Fruit fly (Drosophila melanogaster): Measurements from ENCODE around the gene Ssl1.

The Ssl1 gene

DNA sequence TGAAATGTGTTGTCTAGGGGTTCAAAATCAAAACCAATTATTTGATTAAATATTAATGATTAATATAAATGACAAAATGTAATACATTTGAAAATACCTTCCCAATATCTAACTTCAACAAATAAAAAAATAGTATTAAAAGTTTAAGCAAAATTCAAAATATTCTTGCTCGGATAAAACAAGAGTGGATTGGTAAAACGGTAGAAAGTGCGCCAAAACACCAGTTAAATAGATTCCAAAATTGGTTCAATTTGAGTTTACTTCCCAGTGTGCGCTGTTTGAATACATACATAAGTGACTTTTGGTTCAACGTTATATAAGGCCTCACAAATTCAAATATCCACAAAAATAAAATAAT lies 13.8 kb upstream of the Ssl1 start (continued):
- peak; percentile 76 for TF ChIP-seq vvl (GFP tag; IDR thresholded peaks at IDR 0.05)
- no peak for TF ChIP-seq Bdp1 (GFP tag; optimal IDR thresholded peaks at IDR 0.05)
- TF ChIP-seq org-1 (GFP tag; optimal IDR thresholded peaks at IDR 0.05), result peak; percentile 68
- peak; percentile 6 for TF ChIP-seq twi (tag; optimal IDR thresholded peaks at IDR 0.05)
- TF ChIP-seq E2f1 (GFP tag; IDR thresholded peaks at IDR 0.05), result peak; percentile 71
- TF ChIP-seq CG4854 (GFP tag; optimal IDR thresholded peaks at IDR 0.05), result peak; percentile 21
- no peak for TF ChIP-seq CG31388 (GFP tag; optimal IDR thresholded peaks at IDR 0.05)
- TF ChIP-seq pum (GFP tag; optimal IDR thresholded peaks at IDR 0.05), result no peak
- peak; percentile 40 for TF ChIP-seq CG16815 (GFP tag; optimal IDR thresholded peaks at IDR 0.05)
- TF ChIP-seq CG30020 (tag; optimal IDR thresholded peaks at IDR 0.05), result peak; percentile 22
- peak; percentile 53; the same call in 1 of the 2 replicates for TF ChIP-seq E2f2 (GFP tag; IDR thresholded peaks at IDR 0.05)
- no peak for TF ChIP-seq CG34224 (GFP tag; IDR thresholded peaks at IDR 0.05; ENCODE audit: partially characterized antibody)
- TF ChIP-seq rib (GFP tag; IDR thresholded peaks at IDR 0.05), result peak; percentile 43; the same call in 1 of the 2 replicates
- TF ChIP-seq CG2116 (GFP tag; optimal IDR thresholded peaks at IDR 0.05), result peak; percentile 28
- TF ChIP-seq ase (GFP tag; IDR thresholded peaks at IDR 0.05), result peak; percentile 56; the same call in 1 of the 3 replicates
- peak; percentile 77 for TF ChIP-seq Drgx (GFP tag; IDR thresholded peaks at IDR 0.05)
- TF ChIP-seq CG11398 (GFP tag; optimal IDR thresholded peaks at IDR 0.05), result no peak
- peak; percentile 27 for TF ChIP-seq slp2 (GFP tag; optimal IDR thresholded peaks at IDR 0.05)
- peak; percentile 29 for TF ChIP-seq nom (GFP tag; optimal IDR thresholded peaks at IDR 0.05)
- peak; percentile 59 for TF ChIP-seq CG14441 (GFP tag; IDR thresholded peaks at IDR 0.05)
- 0 out of 2 replicates have a peak, but pooled peaks have one; percentile 32 for TF ChIP-seq peb (GFP tag; IDR thresholded peaks at IDR 0.05)
- no peak for TF ChIP-seq Dip2 (GFP tag; IDR thresholded peaks at IDR 0.05)
- peak; percentile 51 for TF ChIP-seq CG10366 (GFP tag; IDR thresholded peaks at IDR 0.05)
- TF ChIP-seq CG17328 (GFP tag; IDR thresholded peaks at IDR 0.05), result peak; percentile 40; the same call in 1 of the 2 replicates
- TF ChIP-seq MESR4 (GFP tag; optimal IDR thresholded peaks at IDR 0.05), result no peak
- TF ChIP-seq CG4707 (GFP tag; optimal IDR thresholded peaks at IDR 0.05), result peak; percentile 30
- TF ChIP-seq CG1647 (GFP tag; optimal IDR thresholded peaks at IDR 0.05), result peak; percentile 26
- 0 out of 3 replicates have a peak, but pooled peaks have one; percentile 22 for TF ChIP-seq Optix (GFP tag; IDR thresholded peaks at IDR 0.05)
- peak; percentile 29 for TF ChIP-seq run (tag; optimal IDR thresholded peaks at IDR 0.05)
- no peak for TF ChIP-seq gro (GFP tag; optimal IDR thresholded peaks at IDR 0.05)
- TF ChIP-seq CG12236 (GFP tag; optimal IDR thresholded peaks at IDR 0.05), result no peak
- peak; percentile 65 for TF ChIP-seq ap (GFP tag; IDR thresholded peaks at IDR 0.05)
- TF ChIP-seq bcd (GFP tag; optimal IDR thresholded peaks at IDR 0.05), result peak; percentile 58
- TF ChIP-seq Tbp (GFP tag; optimal IDR thresholded peaks at IDR 0.05), result no peak
- TF ChIP-seq CG14965 (GFP tag; optimal IDR thresholded peaks at IDR 0.05; ENCODE audit: borderline replicate concordance), result no peak
- TF ChIP-seq kah (GFP tag; optimal IDR thresholded peaks at IDR 0.05), result peak; percentile 30
- TF ChIP-seq CG34422 (GFP tag; IDR thresholded peaks at IDR 0.05), result no peak
- peak; percentile 32 for TF ChIP-seq cato (GFP tag; optimal IDR thresholded peaks at IDR 0.05; ENCODE audit: borderline replicate concordance)
- TF ChIP-seq tgo (GFP tag; IDR thresholded peaks at IDR 0.05), result peak; percentile 70; the same call in 2 of the 3 replicates
- no peak for TF ChIP-seq Taf1 (GFP tag; IDR thresholded peaks at IDR 0.05)
- TF ChIP-seq CG8388 (GFP tag; optimal IDR thresholded peaks at IDR 0.05), result peak; percentile 63
- peak; percentile 15; the same call in 1 of the 2 replicates for TF ChIP-seq ara (GFP tag; IDR thresholded peaks at IDR 0.05)
- peak; percentile 86 for TF ChIP-seq CoRest (tag; optimal IDR thresholded peaks at IDR 0.05)
- TF ChIP-seq CG18619 (GFP tag; optimal IDR thresholded peaks at IDR 0.05), result peak; percentile 73
- TF ChIP-seq CG43689 (GFP tag; IDR thresholded peaks at IDR 0.05), result no peak
- 0 out of 2 replicates have a peak, but pooled peaks have one; percentile 18 for TF ChIP-seq klu (GFP tag; IDR thresholded peaks at IDR 0.05)
- peak; percentile 50 for TF ChIP-seq CG4820 (GFP tag; optimal IDR thresholded peaks at IDR 0.05)
- no peak for TF ChIP-seq CG33213 (GFP tag; optimal IDR thresholded peaks at IDR 0.05)
- TF ChIP-seq insv (GFP tag; optimal IDR thresholded peaks at IDR 0.05), result peak in 1 of 2 experiments; percentile 7
- TF ChIP-seq Ssrp (tag; optimal IDR thresholded peaks at IDR 0.05), result peak; percentile 67
- TF ChIP-seq tin (GFP tag; optimal IDR thresholded peaks at IDR 0.05), result peak; percentile 31
- TF ChIP-seq CG17361 (GFP tag; IDR thresholded peaks at IDR 0.05), result peak; percentile 80
